Fruit fly (Drosophila melanogaster) whole organism, embryonic: ENCODE data around the gene phr6-4.
A peak's percentile ranks its signal among the peaks of the same experiment; 100 is the strongest.

Experiments
- ATbp ChIP-seq: fragments of 200-800 bp; sonication (Bioruptor generic); optimal IDR thresholded peaks from 2 replicates; lab custom pipeline; 2017; ENCODE audit warnings: missing biosample characterization, mild to moderate bottlenecking, missing genetic modification characterization, missing genetic modification reagents
- Blimp-1 ChIP-seq: fragments of 200-800 bp; sonication (Bioruptor generic); optimal IDR thresholded peaks from 3 replicates; lab custom pipeline; 2018; ENCODE audit warnings: missing biosample characterization, missing genetic modification characterization, mild to moderate bottlenecking, moderate library complexity, missing genetic modification reagents
- CG10431 ChIP-seq: fragments of 200-800 bp; sonication (Bioruptor generic); optimal IDR thresholded peaks from 3 replicates; lab custom pipeline; 2018; ENCODE audit warnings: missing biosample characterization, mild to moderate bottlenecking, missing genetic modification characterization
- CG10462 ChIP-seq: fragments of 200-800 bp; sonication (Bioruptor generic); optimal IDR thresholded peaks from 2 replicates; lab custom pipeline; 2016; ENCODE audit warnings: missing biosample characterization, missing genetic modification characterization
- CG11695 ChIP-seq: fragments of 200-800 bp; sonication (Bioruptor generic); IDR thresholded peaks from 3 replicates; pipeline ENCODE4 v1.3.6; 2022; ENCODE audit warnings: missing biosample characterization, missing genetic modification characterization
- CG12219 ChIP-seq: fragments of 200-800 bp; sonication (Bioruptor generic); optimal IDR thresholded peaks from 3 replicates; lab custom pipeline; 2018; ENCODE audit warnings: missing biosample characterization, mild to moderate bottlenecking, missing genetic modification characterization
- CG12299 ChIP-seq: fragments of 200-800 bp; sonication (Bioruptor generic); optimal IDR thresholded peaks from 2 replicates; lab custom pipeline; 2018; ENCODE audit warnings: missing biosample characterization, mild to moderate bottlenecking, missing genetic modification characterization
- CG13296 ChIP-seq: fragments of 200-800 bp; sonication (Bioruptor generic); optimal IDR thresholded peaks from 3 replicates; lab custom pipeline; 2018; ENCODE audit warnings: missing biosample characterization, mild to moderate bottlenecking, missing genetic modification characterization
- CG17829 ChIP-seq: fragments of 200-800 bp; optimal IDR thresholded peaks from 2 replicates; lab custom pipeline; 2019; ENCODE audit warnings: missing biosample characterization, mild to moderate bottlenecking, missing genetic modification characterization, moderate library complexity
- CG2120 ChIP-seq: fragments of 200-800 bp; sonication (Bioruptor generic); optimal IDR thresholded peaks from 3 replicates; lab custom pipeline; 2016; ENCODE audit warnings: missing biosample characterization, missing genetic modification characterization
- CG2712 ChIP-seq: fragments of 200-800 bp; optimal IDR thresholded peaks from 3 replicates; lab custom pipeline; 2019; ENCODE audit warnings: missing biosample characterization, mild to moderate bottlenecking, missing genetic modification characterization, moderate library complexity
- CG30403 ChIP-seq: fragments of 200-800 bp; sonication (Bioruptor generic); optimal IDR thresholded peaks from 3 replicates; lab custom pipeline; 2016; ENCODE audit warnings: missing biosample characterization, missing genetic modification characterization
- CG3065 ChIP-seq: fragments of 200-800 bp; sonication (Bioruptor generic); optimal IDR thresholded peaks from 2 replicates; lab custom pipeline; 2016; ENCODE audit warnings: missing biosample characterization, missing genetic modification characterization
- CG32772 ChIP-seq: fragments of 200-800 bp; sonication (Bioruptor generic); IDR thresholded peaks from 2 replicates; pipeline ENCODE4 v1.3.6; 2022; ENCODE audit warnings: missing biosample characterization, missing genetic modification characterization
- CG33213 ChIP-seq: fragments of 200-800 bp; sonication (Bioruptor generic); optimal IDR thresholded peaks from 3 replicates; lab custom pipeline; 2016; ENCODE audit warnings: missing biosample characterization, missing genetic modification characterization
- CG4282 ChIP-seq: fragments of 200-800 bp; sonication (Bioruptor generic); optimal IDR thresholded peaks from 2 replicates; lab custom pipeline; 2016; ENCODE audit warnings: missing biosample characterization, missing genetic modification characterization
- CG4730 ChIP-seq: fragments of 200-800 bp; sonication (Bioruptor generic); IDR thresholded peaks from 2 replicates; pipeline ENCODE4 v1.3.6; 2022; ENCODE audit warnings: missing biosample characterization, missing genetic modification characterization
- CG4854 ChIP-seq: fragments of 200-800 bp; sonication (Bioruptor generic); optimal IDR thresholded peaks from 2 replicates; lab custom pipeline; 2016; ENCODE audit warnings: missing biosample characterization, missing genetic modification characterization, inconsistent platforms
- CG5180 ChIP-seq: fragments of 200-800 bp; sonication (Bioruptor generic); optimal IDR thresholded peaks from 3 replicates; lab custom pipeline; 2017; ENCODE audit warnings: missing biosample characterization, missing genetic modification characterization, mild to moderate bottlenecking, moderate library complexity, missing genetic modification reagents
- CG5953 ChIP-seq: fragments of 200-800 bp; sonication (Bioruptor generic); IDR thresholded peaks from 2 replicates; pipeline ENCODE4 v1.3.6; 2022; ENCODE audit warnings: missing biosample characterization, missing genetic modification characterization
- CG6791 ChIP-seq: fragments of 200-800 bp; sonication (Bioruptor generic); IDR thresholded peaks from 3 replicates; pipeline ENCODE4 v1.3.6; 2022; ENCODE audit warnings: missing biosample characterization, missing genetic modification characterization; ENCODE audit not compliant: partially characterized antibody
- CG7372 ChIP-seq: fragments of 200-800 bp; sonication (Bioruptor generic); IDR thresholded peaks from 2 replicates; pipeline ENCODE4 v1.3.6; 2022; ENCODE audit warnings: missing biosample characterization, missing genetic modification characterization
- CG8765 ChIP-seq: fragments of 200-800 bp; sonication (Bioruptor generic); IDR thresholded peaks from 2 replicates; pipeline ENCODE4 v1.3.6; 2022; ENCODE audit warnings: missing biosample characterization, missing genetic modification characterization
- CG9727 ChIP-seq: fragments of 200-800 bp; sonication (Bioruptor generic); optimal IDR thresholded peaks from 3 replicates; lab custom pipeline; 2017; ENCODE audit warnings: missing biosample characterization, mild to moderate bottlenecking, missing genetic modification characterization
- CHES-1-like ChIP-seq: fragments of 200-800 bp; sonication (Bioruptor generic); optimal IDR thresholded peaks from 2 replicates; lab custom pipeline; 2016; ENCODE audit warnings: missing biosample characterization, missing genetic modification characterization
- Dfd ChIP-seq, 2 experiments: fragments of >200 bp; optimal IDR thresholded peaks; 2 replicates each; lab custom pipeline; 2017; ENCODE audit warnings: missing biosample characterization in 2 of 2, missing genetic modification characterization in 2 of 2
- Dip3 ChIP-seq: fragments of 200-800 bp; sonication (Bioruptor generic); optimal IDR thresholded peaks from 3 replicates; lab custom pipeline; 2016; ENCODE audit warnings: missing biosample characterization, missing genetic modification characterization
- E2f2 ChIP-seq: fragments of 200-800 bp; sonication (Bioruptor generic); IDR thresholded peaks from 2 replicates; pipeline ENCODE4 v1.3.6; 2022; ENCODE audit warnings: missing biosample characterization, missing genetic modification characterization
- Jarid2 ChIP-seq: fragments of 200-800 bp; sonication (Bioruptor generic); optimal IDR thresholded peaks from 3 replicates; lab custom pipeline; 2017; ENCODE audit warnings: mild to moderate bottlenecking, missing biosample characterization, missing genetic modification reagents, missing genetic modification characterization
- Med ChIP-seq: fragments of 200-800 bp; sonication (Bioruptor generic); peaks from one replicate; lab custom pipeline; 2016; ENCODE audit warnings: missing biosample characterization, missing genetic modification characterization, mild to moderate bottlenecking, inconsistent platforms, moderate library complexity
- Nf-YA ChIP-seq: fragments of 200-800 bp; sonication (Bioruptor generic); IDR thresholded peaks from 2 replicates; pipeline ENCODE4 v1.3.6; 2022; ENCODE audit warnings: missing biosample characterization, missing genetic modification characterization
- Rfx ChIP-seq: fragments of 200-800 bp; sonication (Bioruptor generic); IDR thresholded peaks from 2 replicates; pipeline ENCODE4 v1.3.6; 2022; ENCODE audit warnings: missing biosample characterization, missing genetic modification characterization
- TFAM ChIP-seq: fragments of 200-800 bp; sonication (Bioruptor generic); optimal IDR thresholded peaks from 2 replicates; lab custom pipeline; 2017; ENCODE audit warnings: missing biosample characterization, missing genetic modification characterization, inconsistent platforms
- ap ChIP-seq: fragments of 200-800 bp; sonication (Bioruptor generic); IDR thresholded peaks from 2 replicates; pipeline ENCODE4 v1.3.6; 2022; ENCODE audit warnings: missing biosample characterization, missing genetic modification characterization
- ara ChIP-seq: fragments of 200-800 bp; sonication (Bioruptor generic); IDR thresholded peaks from 2 replicates; pipeline ENCODE4 v1.3.6; 2022; ENCODE audit warnings: missing biosample characterization, missing genetic modification characterization
- bcd ChIP-seq: fragments of 200-800 bp; sonication (Bioruptor generic); optimal IDR thresholded peaks from 2 replicates; lab custom pipeline; 2017; ENCODE audit warnings: missing biosample characterization, mild to moderate bottlenecking, missing genetic modification characterization
- ems ChIP-seq: fragments of 200-800 bp; sonication (Bioruptor generic); optimal IDR thresholded peaks from 3 replicates; lab custom pipeline; 2016; ENCODE audit warnings: missing biosample characterization, missing genetic modification characterization
- fd102C ChIP-seq: fragments of 200-800 bp; sonication (Bioruptor generic); optimal IDR thresholded peaks from 2 replicates; lab custom pipeline; 2018; ENCODE audit warnings: missing biosample characterization, mild to moderate bottlenecking, missing genetic modification characterization, moderate library complexity
- fd96Cb ChIP-seq: fragments of 200-800 bp; sonication (Bioruptor generic); optimal IDR thresholded peaks from 2 replicates; lab custom pipeline; 2018; ENCODE audit warnings: missing biosample characterization, mild to moderate bottlenecking, missing genetic modification characterization, moderate library complexity
- grau ChIP-seq: fragments of 200-800 bp; optimal IDR thresholded peaks from 3 replicates; lab custom pipeline; 2019; ENCODE audit warnings: missing biosample characterization, mild to moderate bottlenecking, missing genetic modification characterization, moderate library complexity
- h ChIP-seq: fragments of >200 bp; optimal IDR thresholded peaks from 2 replicates; lab custom pipeline; 2017
- insv ChIP-seq, 2 experiments: fragments of 200-800 bp; sonication (Bioruptor generic); optimal IDR thresholded peaks; 3 replicates each; lab custom pipeline; 2016 to 2018; ENCODE audit warnings: missing biosample characterization in 2 of 2, missing genetic modification characterization in 2 of 2
- inv ChIP-seq: fragments of 200-800 bp; sonication (Bioruptor generic); IDR thresholded peaks from 2 replicates; pipeline ENCODE4 v1.3.6; 2022; ENCODE audit warnings: missing biosample characterization, missing genetic modification characterization; ENCODE audit not compliant: partially characterized antibody
- kay ChIP-seq: fragments of 200-800 bp; sonication (Bioruptor generic); optimal IDR thresholded peaks from 2 replicates; lab custom pipeline; 2016; ENCODE audit warnings: missing biosample characterization, missing genetic modification characterization
- p53 ChIP-seq: fragments of 200-800 bp; sonication (Bioruptor generic); optimal IDR thresholded peaks from 2 replicates; lab custom pipeline; 2016; ENCODE audit warnings: missing biosample characterization, missing genetic modification characterization
- pho ChIP-seq: fragments of 200-800 bp; sonication (Bioruptor generic); optimal IDR thresholded peaks from 2 replicates; lab custom pipeline; 2016; ENCODE audit warnings: missing biosample characterization, missing genetic modification characterization
- pnt ChIP-seq: fragments of 200-800 bp; sonication (Bioruptor generic); optimal IDR thresholded peaks from 3 replicates; lab custom pipeline; 2016; ENCODE audit warnings: missing biosample characterization, missing genetic modification characterization
- pzg ChIP-seq: fragments of 200-800 bp; sonication (Bioruptor generic); optimal IDR thresholded peaks from 3 replicates; lab custom pipeline; 2018; ENCODE audit warnings: missing biosample characterization, mild to moderate bottlenecking, missing genetic modification characterization, moderate library complexity
- ranshi ChIP-seq: fragments of 200-800 bp; sonication (Bioruptor generic); IDR thresholded peaks from 2 replicates; pipeline ENCODE4 v1.3.6; 2022; ENCODE audit warnings: missing biosample characterization, missing genetic modification characterization
- sisA ChIP-seq: fragments of 200-800 bp; sonication (Bioruptor generic); IDR thresholded peaks from 2 replicates; pipeline ENCODE4 v1.3.6; 2022; ENCODE audit warnings: missing biosample characterization, missing genetic modification characterization
- usp ChIP-seq: fragments of >200 bp; optimal IDR thresholded peaks from 2 replicates; lab custom pipeline; 2017; ENCODE audit warnings: missing biosample characterization, missing genetic modification characterization
- vvl ChIP-seq: fragments of 200-800 bp; sonication (Bioruptor generic); IDR thresholded peaks from 2 replicates; pipeline ENCODE4 v1.3.6; 2022; ENCODE audit warnings: missing biosample characterization, missing genetic modification characterization

The phr6-4 gene

dm6 chr2L:20656110-20656509 is 10.5 kb upstream of the phr6-4 start, which contains the start of the genes brun and CG2614 (continued):
- TF ChIP-seq ATbp (GFP tag; lab: Kevin White, UChicago) = no peak
- TF ChIP-seq CG7372 (GFP tag; lab: Robert Waterston, UW) = peak; percentile 39; the same call in 1 of the 2 replicates
- no peak for TF ChIP-seq CG10431 (GFP tag; lab: Kevin White, UChicago)
- peak; percentile 53 for TF ChIP-seq E2f2 (GFP tag; lab: Robert Waterston, UW)
- no peak for TF ChIP-seq fd96Cb (tag; lab: Kevin White, UChicago)
- TF ChIP-seq usp = no peak
- peak; percentile 73 for TF ChIP-seq pho (GFP tag; lab: Kevin White, UChicago)
- peak; percentile 73; the same call in 1 of the 2 replicates for TF ChIP-seq Nf-YA (GFP tag; lab: Robert Waterston, UW)
- TF ChIP-seq sisA = peak; percentile 87
- TF ChIP-seq CG2712 (tag; lab: Kevin White, UChicago) = peak; percentile 82
- TF ChIP-seq CG8765 (GFP tag; lab: Robert Waterston, UW) = no peak
- TF ChIP-seq CG4730 (GFP tag; lab: Robert Waterston, UW) = peak; percentile 71
- TF ChIP-seq CHES-1-like (GFP tag; lab: Kevin White, UChicago) = peak; percentile 74
- TF ChIP-seq CG4282 (GFP tag; lab: Kevin White, UChicago) = peak; percentile 24
- TF ChIP-seq CG10462 (GFP tag; lab: Kevin White, UChicago) = peak; percentile 51
- peak; percentile 63 for TF ChIP-seq grau
- TF ChIP-seq Dfd (GFP tag; optimal IDR thresholded peaks at IDR 0.05; lab: Kevin White, UChicago) = no peak
- peak; percentile 65 for TF ChIP-seq CG33213
- TF ChIP-seq CG12219 (GFP tag; lab: Kevin White, UChicago) = no peak
- TF ChIP-seq CG12299 (tag; lab: Kevin White, UChicago) = no peak
- TF ChIP-seq TFAM (GFP tag; lab: Kevin White, UChicago) = no peak
- peak; percentile 69 for TF ChIP-seq CG9727 (GFP tag; lab: Kevin White, UChicago)
- TF ChIP-seq pzg (GFP tag; lab: Kevin White, UChicago) = peak; percentile 79
- peak; percentile 79 for TF ChIP-seq Dip3 (GFP tag; lab: Kevin White, UChicago)
- TF ChIP-seq inv (GFP tag; lab: Robert Waterston, UW) = peak; percentile 85
- TF ChIP-seq CG5953 (GFP tag; lab: Robert Waterston, UW) = 0 out of 2 replicates have a peak, but pooled peaks have one; percentile 29
- TF ChIP-seq Rfx (GFP tag; lab: Robert Waterston, UW) = peak; percentile 77; the same call in 1 of the 2 replicates
- no peak for TF ChIP-seq h (lab: Kevin White, UChicago)
- peak; percentile 78; the same call in 1 of the 2 replicates for TF ChIP-seq CG32772
- TF ChIP-seq pnt (GFP tag; lab: Kevin White, UChicago) = peak; percentile 72
- TF ChIP-seq CG4854 = peak; percentile 58
- peak; percentile 14 for TF ChIP-seq CG3065 (GFP tag; lab: Kevin White, UChicago)
- TF ChIP-seq ranshi (GFP tag; lab: Robert Waterston, UW) = no peak; the same call in 1 of the 2 replicates
- TF ChIP-seq CG6791 = peak; percentile 78
- no peak for TF ChIP-seq bcd (GFP tag; lab: Kevin White, UChicago)
- TF ChIP-seq Med (GFP tag; lab: Kevin White, UChicago) = peak; percentile 94
- TF ChIP-seq ara (GFP tag; lab: Robert Waterston, UW) = peak; percentile 63; the same call in 1 of the 2 replicates
- TF ChIP-seq CG11695 (GFP tag; lab: Robert Waterston, UW) = 0 out of 3 replicates have a peak, but pooled peaks have one; percentile 46
- peak in 1 of 2 experiments; percentile 81 for TF ChIP-seq insv (GFP tag; optimal IDR thresholded peaks at IDR 0.05; lab: Kevin White, UChicago)
- peak; percentile 30; the same call in 1 of the 2 replicates for TF ChIP-seq ap
- no peak for TF ChIP-seq CG5180 (GFP tag; lab: Kevin White, UChicago)
- TF ChIP-seq vvl = peak; percentile 81
- peak; percentile 73 for TF ChIP-seq CG17829
- peak; percentile 89 for TF ChIP-seq CG2120 (GFP tag; lab: Kevin White, UChicago)
- peak; percentile 46 for TF ChIP-seq ems
- TF ChIP-seq fd102C (GFP tag; lab: Kevin White, UChicago) = no peak
- TF ChIP-seq CG30403 (GFP tag; lab: Kevin White, UChicago) = peak; percentile 85
- TF ChIP-seq p53 (GFP tag; lab: Kevin White, UChicago) = peak; percentile 28
- TF ChIP-seq Jarid2 (GFP tag; lab: Kevin White, UChicago) = no peak
- peak; percentile 54 for TF ChIP-seq kay
- TF ChIP-seq CG13296 = no peak
- TF ChIP-seq Blimp-1 (GFP tag; lab: Kevin White, UChicago) = no peak
